Worm (Caenorhabditis elegans) whole organism, mixed stage, embryonic: Measurements from ENCODE around the gene dhs-21.

Source experiments
- elt-1 ChIP-seq: sonication (generic microtip); optimal IDR thresholded peaks from 2 replicates; lab custom pipeline; 2017; ENCODE audit warnings: missing genetic modification characterization, mild to moderate bottlenecking, missing compliant biosample characterization, antibody characterized with exemption, moderate library complexity, borderline replicate concordance; ENCODE audit not compliant: insufficient read depth
- nhr-12 ChIP-seq: fragments of 150-350 bp; optimal IDR thresholded peaks from 2 replicates; lab custom pipeline; 2014; ENCODE audit warnings: missing biosample characterization, missing genetic modification characterization
- pha-4 ChIP-seq: fragments of 150-350 bp; optimal IDR thresholded peaks from 2 replicates; lab custom pipeline; 2018; ENCODE audit warnings: missing biosample characterization, missing genetic modification reagents, missing genetic modification characterization
- ztf-11 ChIP-seq: fragments of 150-350 bp; optimal IDR thresholded peaks from 2 replicates; lab custom pipeline; 2014; ENCODE audit warnings: missing biosample characterization, missing genetic modification characterization

DNA sequence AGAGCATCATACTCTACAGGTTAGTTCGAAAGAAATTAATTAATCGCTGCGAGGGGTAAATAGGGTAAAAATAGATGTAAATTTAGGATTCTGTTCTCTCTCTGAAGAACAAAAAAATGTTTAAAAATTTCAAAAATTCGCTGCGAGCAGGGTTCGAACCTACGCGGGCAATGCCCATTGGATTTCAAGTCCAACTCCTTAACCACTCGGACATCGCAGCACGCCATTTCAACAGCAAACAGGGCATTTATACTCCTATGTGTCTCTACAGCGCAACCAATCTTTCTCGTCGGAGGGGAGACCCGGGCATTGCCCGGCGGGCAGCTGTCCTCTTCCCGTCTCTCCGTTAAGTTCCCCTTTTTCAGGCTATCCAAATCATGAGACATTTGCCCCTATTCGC lies 46.8 kb upstream of the dhs-21 start:
- no peak for TF ChIP-seq elt-1 (tag; lab: Kevin White, UChicago)
- peak; percentile 59 for TF ChIP-seq ztf-11 (tag; lab: Kevin White, UChicago)
- no peak for TF ChIP-seq nhr-12 (tag; lab: Kevin White, UChicago)
- peak; percentile 62 for TF ChIP-seq pha-4 (tag; lab: Kevin White, UChicago)
